Fruit fly (Drosophila melanogaster) whole organism, embryonic: Measurements from ENCODE around the gene CG6415.

Experiments used
- C15 ChIP-seq: fragments of 200-800 bp; sonication (Bioruptor generic); IDR thresholded peaks from 3 replicates; pipeline ENCODE4 v1.3.6; 2022; ENCODE audit warnings: missing biosample characterization, missing genetic modification characterization
- CG12769 ChIP-seq: fragments of 200-800 bp; sonication (Bioruptor generic); optimal IDR thresholded peaks from 2 replicates; lab custom pipeline; 2019; ENCODE audit warnings: missing biosample characterization, mild to moderate bottlenecking, missing genetic modification characterization, moderate library complexity
- CG13296 ChIP-seq: fragments of 200-800 bp; sonication (Bioruptor generic); optimal IDR thresholded peaks from 3 replicates; lab custom pipeline; 2018; ENCODE audit warnings: missing biosample characterization, mild to moderate bottlenecking, missing genetic modification characterization
- CG13624 ChIP-seq: fragments of 200-800 bp; sonication (Bioruptor generic); optimal IDR thresholded peaks from 2 replicates; lab custom pipeline; 2016; ENCODE audit warnings: missing biosample characterization, missing genetic modification characterization
- CG13894 ChIP-seq: fragments of 200-800 bp; sonication (Bioruptor generic); optimal IDR thresholded peaks from 3 replicates; lab custom pipeline; 2018; ENCODE audit warnings: missing biosample characterization, mild to moderate bottlenecking, missing genetic modification characterization, moderate library complexity
- CG14441 ChIP-seq: fragments of 200-800 bp; sonication (Bioruptor generic); IDR thresholded peaks from 2 replicates; pipeline ENCODE4 v1.3.6; 2022; ENCODE audit warnings: missing biosample characterization, missing genetic modification characterization
- CG15479 ChIP-seq: fragments of 200-800 bp; sonication (Bioruptor generic); optimal IDR thresholded peaks from 3 replicates; lab custom pipeline; 2019; ENCODE audit warnings: missing biosample characterization, mild to moderate bottlenecking, missing genetic modification characterization, moderate library complexity
- CG1647 ChIP-seq: fragments of 200-800 bp; sonication (Bioruptor generic); optimal IDR thresholded peaks from 3 replicates; lab custom pipeline; 2016; ENCODE audit warnings: missing biosample characterization, missing genetic modification characterization
- CG17359 ChIP-seq: fragments of 200-800 bp; sonication (Bioruptor generic); optimal IDR thresholded peaks from 3 replicates; lab custom pipeline; 2018; ENCODE audit warnings: missing biosample characterization, mild to moderate bottlenecking, missing genetic modification characterization, moderate library complexity
- CG2889 ChIP-seq: fragments of 200-800 bp; sonication (Bioruptor generic); IDR thresholded peaks from 3 replicates; pipeline ENCODE4 v1.3.6; 2022; ENCODE audit warnings: missing biosample characterization, missing genetic modification characterization
- CG30020 ChIP-seq: fragments of 200-800 bp; optimal IDR thresholded peaks from 2 replicates; lab custom pipeline; 2019; ENCODE audit warnings: missing biosample characterization, mild to moderate bottlenecking, missing genetic modification characterization, moderate library complexity
- CG32767 ChIP-seq: fragments of 200-800 bp; sonication (Bioruptor generic); IDR thresholded peaks from 2 replicates; pipeline ENCODE4 v1.3.6; 2022; ENCODE audit warnings: missing biosample characterization, missing genetic modification characterization
- CG3281 ChIP-seq: fragments of 200-800 bp; sonication (Bioruptor generic); optimal IDR thresholded peaks from 3 replicates; lab custom pipeline; 2017; ENCODE audit warnings: missing biosample characterization, mild to moderate bottlenecking, missing genetic modification characterization
- CG3847 ChIP-seq: fragments of 200-800 bp; sonication (Bioruptor generic); IDR thresholded peaks from 2 replicates; pipeline ENCODE4 v1.3.6; 2022; ENCODE audit warnings: missing biosample characterization, missing genetic modification characterization
- CG4282 ChIP-seq: fragments of 200-800 bp; sonication (Bioruptor generic); optimal IDR thresholded peaks from 2 replicates; lab custom pipeline; 2016; ENCODE audit warnings: missing biosample characterization, missing genetic modification characterization
- CG5245 ChIP-seq: fragments of 200-800 bp; sonication (Bioruptor generic); optimal IDR thresholded peaks from 3 replicates; lab custom pipeline; 2016; ENCODE audit warnings: missing biosample characterization, missing genetic modification characterization
- CG6175 ChIP-seq: fragments of 200-800 bp; sonication (Bioruptor generic); IDR thresholded peaks from 3 replicates; pipeline ENCODE4 v1.3.6; 2022; ENCODE audit warnings: missing biosample characterization, missing genetic modification characterization
- CG8359 ChIP-seq: fragments of 200-800 bp; sonication (Bioruptor generic); optimal IDR thresholded peaks from 2 replicates; lab custom pipeline; 2017; ENCODE audit warnings: missing biosample characterization, mild to moderate bottlenecking, missing genetic modification characterization, borderline replicate concordance
- CG8765 ChIP-seq: fragments of 200-800 bp; sonication (Bioruptor generic); IDR thresholded peaks from 2 replicates; pipeline ENCODE4 v1.3.6; 2022; ENCODE audit warnings: missing biosample characterization, missing genetic modification characterization
- CHES-1-like ChIP-seq: fragments of 200-800 bp; sonication (Bioruptor generic); optimal IDR thresholded peaks from 2 replicates; lab custom pipeline; 2016; ENCODE audit warnings: missing biosample characterization, missing genetic modification characterization
- Chrac-16 ChIP-seq: fragments of 200-800 bp; sonication (Bioruptor generic); optimal IDR thresholded peaks from 3 replicates; lab custom pipeline; 2016; ENCODE audit warnings: missing biosample characterization, missing genetic modification characterization
- D19B ChIP-seq: fragments of 200-800 bp; sonication (Bioruptor generic); optimal IDR thresholded peaks from 2 replicates; lab custom pipeline; 2017; ENCODE audit warnings: missing biosample characterization, mild to moderate bottlenecking, missing genetic modification characterization
- Dip3 ChIP-seq: fragments of 200-800 bp; sonication (Bioruptor generic); optimal IDR thresholded peaks from 3 replicates; lab custom pipeline; 2016; ENCODE audit warnings: missing biosample characterization, missing genetic modification characterization
- HHEX ChIP-seq: fragments of 200-800 bp; sonication (Bioruptor generic); optimal IDR thresholded peaks from 3 replicates; lab custom pipeline; 2017; ENCODE audit warnings: missing biosample characterization, mild to moderate bottlenecking, missing genetic modification characterization, missing genetic modification reagents
- Hr3 ChIP-seq: fragments of 200-800 bp; sonication (Bioruptor generic); optimal IDR thresholded peaks from 3 replicates; lab custom pipeline; 2016; ENCODE audit warnings: missing biosample characterization, missing genetic modification characterization
- Lim3 ChIP-seq: fragments of 200-800 bp; sonication (Bioruptor generic); IDR thresholded peaks from 2 replicates; pipeline ENCODE4 v1.3.6; 2022; ENCODE audit warnings: missing biosample characterization, missing genetic modification characterization
- Lpt ChIP-seq: fragments of >200 bp; optimal IDR thresholded peaks from 2 replicates; lab custom pipeline; 2018; ENCODE audit warnings: missing biosample characterization, missing genetic modification characterization
- Mad ChIP-seq: fragments of 200-800 bp; sonication (Bioruptor generic); optimal IDR thresholded peaks from 2 replicates; lab custom pipeline; 2016; ENCODE audit warnings: missing biosample characterization, missing genetic modification characterization
- Max ChIP-seq: fragments of 200-800 bp; sonication (Bioruptor generic); optimal IDR thresholded peaks from 2 replicates; lab custom pipeline; 2016; ENCODE audit warnings: missing biosample characterization, mild to moderate bottlenecking, missing genetic modification characterization
- Opbp ChIP-seq: fragments of 200-800 bp; sonication (Bioruptor generic); IDR thresholded peaks from 3 replicates; pipeline ENCODE4 v1.3.6; 2022; ENCODE audit warnings: missing biosample characterization, missing genetic modification characterization; ENCODE audit not compliant: partially characterized antibody
- Sox102F ChIP-seq: fragments of 200-800 bp; sonication (Bioruptor generic); optimal IDR thresholded peaks from 2 replicates; lab custom pipeline; 2018; ENCODE audit warnings: missing biosample characterization, mild to moderate bottlenecking, missing genetic modification characterization, moderate library complexity
- Stat92E ChIP-seq, 3 experiments: fragments of >200 bp in 2 of 3; fragments of 200-800 bp in 1 of 3; sonication (Bioruptor generic) in 1 of 3; optimal IDR thresholded peaks; 2 replicates each; lab custom pipeline; 2017 to 2019; ENCODE audit warnings: missing biosample characterization in 3 of 3, missing genetic modification characterization in 3 of 3, mild to moderate bottlenecking in 1 of 3, moderate library complexity in 1 of 3
- Xrp1 ChIP-seq: fragments of 200-800 bp; sonication (Bioruptor generic); IDR thresholded peaks from 2 replicates; pipeline ENCODE4 v1.3.6; 2022; ENCODE audit warnings: missing biosample characterization, missing genetic modification characterization
- abd-A ChIP-seq: fragments of 200-800 bp; sonication (Bioruptor generic); optimal IDR thresholded peaks from 3 replicates; lab custom pipeline; 2019; ENCODE audit warnings: missing biosample characterization, mild to moderate bottlenecking, missing genetic modification characterization, moderate library complexity
- aop ChIP-seq: fragments of 200-800 bp; sonication (Bioruptor generic); IDR thresholded peaks from 2 replicates; pipeline ENCODE4 v1.3.6; 2022; ENCODE audit warnings: missing biosample characterization, missing genetic modification characterization
- ap ChIP-seq: fragments of 200-800 bp; sonication (Bioruptor generic); IDR thresholded peaks from 2 replicates; pipeline ENCODE4 v1.3.6; 2022; ENCODE audit warnings: missing biosample characterization, missing genetic modification characterization
- bigmax ChIP-seq: fragments of 200-800 bp; sonication (Bioruptor generic); optimal IDR thresholded peaks from 2 replicates; lab custom pipeline; 2018; ENCODE audit warnings: missing biosample characterization, mild to moderate bottlenecking, missing genetic modification characterization
- chm ChIP-seq: fragments of 200-800 bp; sonication (Bioruptor generic); IDR thresholded peaks from 2 replicates; pipeline ENCODE4 v1.3.6; 2022; ENCODE audit warnings: missing biosample characterization, missing genetic modification characterization
- crol ChIP-seq: fragments of 200-800 bp; sonication (Bioruptor generic); IDR thresholded peaks from 2 replicates; pipeline ENCODE4 v1.3.6; 2022; ENCODE audit warnings: missing biosample characterization, missing genetic modification characterization
- fd64A ChIP-seq: fragments of 200-800 bp; sonication (Bioruptor generic); optimal IDR thresholded peaks from 3 replicates; lab custom pipeline; 2018; ENCODE audit warnings: missing biosample characterization, mild to moderate bottlenecking, missing genetic modification characterization
- fu2 ChIP-seq: fragments of 200-800 bp; sonication (Bioruptor generic); optimal IDR thresholded peaks from 2 replicates; lab custom pipeline; 2016; ENCODE audit warnings: missing biosample characterization, missing genetic modification characterization
- hb ChIP-seq: fragments of 200-800 bp; sonication (Bioruptor generic); IDR thresholded peaks from 3 replicates; pipeline ENCODE4 v1.3.6; 2022; ENCODE audit warnings: missing biosample characterization, missing genetic modification characterization; ENCODE audit not compliant: partially characterized antibody
- klu ChIP-seq: fragments of 200-800 bp; sonication (Bioruptor generic); IDR thresholded peaks from 2 replicates; pipeline ENCODE4 v1.3.6; 2022; ENCODE audit warnings: missing biosample characterization, missing genetic modification characterization
- lab ChIP-seq: fragments of 200-800 bp; sonication (Bioruptor generic); optimal IDR thresholded peaks from 3 replicates; lab custom pipeline; 2017; ENCODE audit warnings: missing biosample characterization, missing genetic modification characterization, mild to moderate bottlenecking, moderate library complexity, missing genetic modification reagents
- mld ChIP-seq: fragments of 200-800 bp; sonication (Bioruptor generic); IDR thresholded peaks from 3 replicates; pipeline ENCODE4 v1.3.6; 2022; ENCODE audit warnings: missing biosample characterization, missing genetic modification characterization; ENCODE audit not compliant: partially characterized antibody
- pan ChIP-seq, 4 experiments: fragments of >200 bp in 3 of 4; fragments of 200-800 bp in 1 of 4; sonication (Bioruptor generic) in 1 of 4; optimal IDR thresholded peaks in 3 of 4; IDR thresholded peaks in 1 of 4; 2 replicates each; pipeline versions ENCODE4 v1.3.6 to Lab custom; 2017 to 2022; ENCODE audit warnings: missing biosample characterization in 2 of 4, missing genetic modification characterization in 2 of 4, mixed read lengths in 1 of 4
- rib ChIP-seq: fragments of 200-800 bp; sonication (Bioruptor generic); IDR thresholded peaks from 2 replicates; pipeline ENCODE4 v1.3.6; 2022; ENCODE audit warnings: missing biosample characterization, missing genetic modification characterization
- row ChIP-seq: fragments of 200-800 bp; sonication (Bioruptor generic); IDR thresholded peaks from 3 replicates; pipeline ENCODE4 v1.3.6; 2022; ENCODE audit warnings: missing biosample characterization, missing genetic modification characterization
- sisA ChIP-seq: fragments of 200-800 bp; sonication (Bioruptor generic); IDR thresholded peaks from 2 replicates; pipeline ENCODE4 v1.3.6; 2022; ENCODE audit warnings: missing biosample characterization, missing genetic modification characterization
- sna ChIP-seq: fragments of 200-800 bp; sonication (Bioruptor generic); IDR thresholded peaks from 2 replicates; pipeline ENCODE4 v1.3.6; 2022; ENCODE audit warnings: missing biosample characterization, missing genetic modification characterization; ENCODE audit not compliant: partially characterized antibody

CG6415 gene

DNA sequence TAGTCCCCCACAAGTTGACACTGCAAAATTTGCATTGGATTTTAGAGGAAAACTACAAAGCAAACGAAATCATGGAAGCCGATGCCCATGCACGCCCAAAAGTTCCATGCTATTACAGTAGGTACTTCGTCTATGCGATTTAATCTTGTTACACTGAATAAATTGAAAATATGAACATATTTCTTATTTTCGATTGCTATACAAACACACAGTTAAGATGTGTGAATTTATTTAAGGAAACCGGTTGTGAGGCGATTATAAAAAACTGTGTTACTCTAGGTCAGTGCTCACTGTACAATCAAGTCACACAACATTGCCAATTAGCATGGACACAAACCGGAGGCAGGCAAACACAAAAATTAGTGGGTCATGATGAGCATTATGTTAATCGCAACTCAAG, 37.8 kb upstream of the CG6415 start (continued):
- TF ChIP-seq Opbp (GFP tag; lab: Robert Waterston, UW): no peak
- TF ChIP-seq ap (GFP tag; lab: Robert Waterston, UW): peak; percentile 76
- peak; percentile 60; the same call in 1 of the 2 replicates for TF ChIP-seq chm (GFP tag; lab: Robert Waterston, UW)
- TF ChIP-seq CG32767 (GFP tag; lab: Robert Waterston, UW): peak; percentile 83
- TF ChIP-seq abd-A (tag; lab: Kevin White, UChicago): no peak
- TF ChIP-seq hb: no peak
- peak; percentile 65 for TF ChIP-seq CG1647 (GFP tag; lab: Kevin White, UChicago)
- TF ChIP-seq Max: peak; percentile 48
- TF ChIP-seq Sox102F (GFP tag; lab: Kevin White, UChicago): peak; percentile 89
- no peak for TF ChIP-seq CG8359 (GFP tag; lab: Kevin White, UChicago)
- peak; percentile 76 for TF ChIP-seq CG2889 (GFP tag; lab: Robert Waterston, UW)
- no peak for TF ChIP-seq sna
- peak; percentile 85 for TF ChIP-seq sisA (GFP tag; lab: Robert Waterston, UW)
- peak; percentile 71 for TF ChIP-seq Hr3
- no peak for TF ChIP-seq CG30020 (tag; lab: Kevin White, UChicago)
- peak; percentile 73; the same call in 2 of the 3 replicates for TF ChIP-seq CG6175 (GFP tag; lab: Robert Waterston, UW)
- TF ChIP-seq fu2 (GFP tag; lab: Kevin White, UChicago): peak; percentile 58
- TF ChIP-seq CG12769 (tag; lab: Kevin White, UChicago): peak; percentile 87
- 0 out of 3 replicates have a peak, but pooled peaks have one; percentile 56 for TF ChIP-seq C15 (GFP tag; lab: Robert Waterston, UW)
- 0 out of 2 replicates have a peak, but pooled peaks have one; percentile 7 for TF ChIP-seq aop (GFP tag; lab: Robert Waterston, UW)
- peak; percentile 69 for TF ChIP-seq Dip3 (GFP tag; lab: Kevin White, UChicago)
- TF ChIP-seq row: peak; percentile 90
- no peak for TF ChIP-seq CG13894 (tag; lab: Kevin White, UChicago)
- no peak for TF ChIP-seq mld (GFP tag; lab: Robert Waterston, UW)
- TF ChIP-seq CG13296 (GFP tag; lab: Kevin White, UChicago): peak; percentile 74
- TF ChIP-seq CG14441 (GFP tag; lab: Robert Waterston, UW): peak; percentile 95
- peak; percentile 81 for TF ChIP-seq Xrp1 (GFP tag; lab: Robert Waterston, UW)
- peak; percentile 58 for TF ChIP-seq CHES-1-like
- peak; percentile 68 for TF ChIP-seq HHEX (GFP tag; lab: Kevin White, UChicago)
- no peak for TF ChIP-seq bigmax (GFP tag; lab: Kevin White, UChicago)
- TF ChIP-seq CG4282: peak; percentile 57
- no peak for TF ChIP-seq Lpt (GFP tag; lab: Kevin White, UChicago)
- TF ChIP-seq CG17359 (tag; lab: Kevin White, UChicago): peak; percentile 82
- no peak for TF ChIP-seq klu (GFP tag; lab: Robert Waterston, UW)
- TF ChIP-seq CG3281: peak; percentile 56
- 0 out of 2 replicates have a peak, but pooled peaks have one; percentile 27 for TF ChIP-seq Lim3
- TF ChIP-seq CG5245 (GFP tag; lab: Kevin White, UChicago): peak; percentile 64
- TF ChIP-seq lab (GFP tag; lab: Kevin White, UChicago): peak; percentile 80
- peak; percentile 47; the same call in 1 of the 2 replicates for TF ChIP-seq CG8765 (GFP tag; lab: Robert Waterston, UW)
- peak; percentile 26 for TF ChIP-seq D19B
- peak; percentile 83 for TF ChIP-seq Chrac-16 (GFP tag; lab: Kevin White, UChicago)
- TF ChIP-seq fd64A (GFP tag; lab: Kevin White, UChicago): no peak
- peak; percentile 75 for TF ChIP-seq CG3847
- TF ChIP-seq Stat92E (GFP tag; optimal IDR thresholded peaks at IDR 0.05; lab: Kevin White, UChicago): no peak
- TF ChIP-seq CG15479: no peak
- peak; percentile 79 for TF ChIP-seq CG13624 (GFP tag; lab: Kevin White, UChicago)
- TF ChIP-seq rib (GFP tag; lab: Robert Waterston, UW): peak; percentile 47
- TF ChIP-seq Mad (GFP tag; lab: Kevin White, UChicago): peak; percentile 46
- no peak for TF ChIP-seq pan (optimal IDR thresholded peaks at IDR 0.05; lab: Kevin White, UChicago)
- TF ChIP-seq pan (GFP tag; optimal IDR thresholded peaks at IDR 0.05 in 1 of 2, IDR thresholded peaks at IDR 0.05 in 1 of 2): peak in 1 of 2 experiments; percentile 93
- no peak for TF ChIP-seq crol (GFP tag; lab: Robert Waterston, UW)
